Worm (Caenorhabditis elegans) whole organism, late embryonic: ENCODE measurements around the gene drr-2.

Experiments
- C38D4.7 ChIP-seq: fragments of 200-800 bp; sonication (Bioruptor generic); optimal IDR thresholded peaks from 2 replicates; lab custom pipeline; 2018; ENCODE audit warnings: mild to moderate bottlenecking, missing genetic modification characterization, moderate library complexity, missing compliant biosample characterization
- K02D7.2 ChIP-seq: sonication (generic microtip); optimal IDR thresholded peaks from 2 replicates; lab custom pipeline; 2017; ENCODE audit warnings: mild to moderate bottlenecking, missing genetic modification characterization, missing compliant biosample characterization
- K09A11.1 ChIP-seq: sonication (generic microtip); optimal IDR thresholded peaks from 2 replicates; lab custom pipeline; 2017; ENCODE audit warnings: antibody characterized with exemption, mild to moderate bottlenecking, missing genetic modification characterization, missing compliant biosample characterization; ENCODE audit not compliant: insufficient read depth
- ahr-1 ChIP-seq: sonication (generic microtip); optimal IDR thresholded peaks from 2 replicates; lab custom pipeline; 2016; ENCODE audit warnings: missing genetic modification characterization, missing compliant biosample characterization
- ama-1 ChIP-seq: fragments of 150-350 bp; optimal IDR thresholded peaks from 2 replicates; lab custom pipeline; 2014
- ceh-19 ChIP-seq: fragments of 200-800 bp; sonication (Bioruptor generic); optimal IDR thresholded peaks from 2 replicates; lab custom pipeline; 2018; ENCODE audit warnings: mild to moderate bottlenecking, missing genetic modification characterization, missing compliant biosample characterization
- ceh-24 ChIP-seq: sonication (generic microtip); optimal IDR thresholded peaks from 2 replicates; lab custom pipeline; 2016; ENCODE audit warnings: mild to moderate bottlenecking, missing genetic modification characterization, missing compliant biosample characterization
- ceh-45 ChIP-seq: fragments of 200-800 bp; sonication (Bioruptor generic); IDR thresholded peaks from 2 replicates; pipeline ENCODE4 v1.3.6; 2022; ENCODE audit warnings: missing genetic modification reagents, missing genetic modification characterization, missing compliant biosample characterization
- ceh-48 ChIP-seq: sonication (generic microtip); optimal IDR thresholded peaks from 2 replicates; lab custom pipeline; 2016; ENCODE audit warnings: missing genetic modification characterization, inconsistent platforms, missing compliant biosample characterization
- ceh-6 ChIP-seq: fragments of 200-800 bp; sonication (Bioruptor generic); optimal IDR thresholded peaks from 2 replicates; lab custom pipeline; 2018; ENCODE audit warnings: mild to moderate bottlenecking, missing genetic modification characterization, missing compliant biosample characterization
- dmd-4 ChIP-seq: sonication (generic microtip); optimal IDR thresholded peaks from 2 replicates; lab custom pipeline; 2016; ENCODE audit warnings: borderline replicate concordance, missing genetic modification characterization, missing compliant biosample characterization
- elt-2 ChIP-seq: sonication (generic microtip); optimal IDR thresholded peaks from 2 replicates; lab custom pipeline; 2016; ENCODE audit warnings: missing genetic modification reagents, missing genetic modification characterization, missing compliant biosample characterization
- fkh-10 ChIP-seq: fragments of 150-350 bp; optimal IDR thresholded peaks from 2 replicates; lab custom pipeline; 2014; ENCODE audit warnings: missing biosample characterization, missing genetic modification reagents, missing genetic modification characterization
- gmeb-2 ChIP-seq: sonication (generic microtip); optimal IDR thresholded peaks from 2 replicates; lab custom pipeline; 2016; ENCODE audit warnings: missing genetic modification characterization, inconsistent platforms, missing compliant biosample characterization
- hlh-15 ChIP-seq: sonication (generic microtip); optimal IDR thresholded peaks from 2 replicates; lab custom pipeline; 2016; ENCODE audit warnings: missing genetic modification characterization, missing compliant biosample characterization
- hlh-30 ChIP-seq: sonication (generic microtip); optimal IDR thresholded peaks from 2 replicates; lab custom pipeline; 2017; ENCODE audit warnings: antibody characterized with exemption, missing genetic modification characterization, missing compliant biosample characterization; ENCODE audit not compliant: insufficient read depth
- hlh-8 ChIP-seq: sonication (generic microtip); optimal IDR thresholded peaks from 2 replicates; lab custom pipeline; 2016; ENCODE audit warnings: missing genotype, missing genetic modification characterization, missing compliant biosample characterization
- nfya-1 ChIP-seq: sonication (generic microtip); optimal IDR thresholded peaks from 2 replicates; lab custom pipeline; 2017; ENCODE audit warnings: missing genetic modification characterization, mild to moderate bottlenecking, missing compliant biosample characterization, antibody characterized with exemption, moderate library complexity
- nhr-11 ChIP-seq: fragments of 150-350 bp; optimal IDR thresholded peaks from 2 replicates; lab custom pipeline; 2014; ENCODE audit warnings: missing biosample characterization, missing genetic modification characterization
- npax-4 ChIP-seq: sonication (generic microtip); optimal IDR thresholded peaks from 2 replicates; lab custom pipeline; 2016; ENCODE audit warnings: missing genetic modification characterization, missing compliant biosample characterization
- odd-2 ChIP-seq: sonication (generic microtip); optimal IDR thresholded peaks from 2 replicates; lab custom pipeline; 2017; ENCODE audit warnings: antibody characterized with exemption, mild to moderate bottlenecking, missing genetic modification characterization, missing compliant biosample characterization
- pat-9 ChIP-seq: fragments of 200-800 bp; sonication (Bioruptor generic); optimal IDR thresholded peaks from 2 replicates; lab custom pipeline; 2018; ENCODE audit warnings: mild to moderate bottlenecking, missing genetic modification characterization, moderate library complexity, missing compliant biosample characterization
- pha-4 ChIP-seq: fragments of 150-350 bp; optimal IDR thresholded peaks from 2 replicates; lab custom pipeline; 2018; ENCODE audit warnings: missing biosample characterization, missing genetic modification reagents, missing genetic modification characterization
- ref-2 ChIP-seq: sonication (generic microtip); optimal IDR thresholded peaks from 2 replicates; lab custom pipeline; 2016; ENCODE audit warnings: missing genetic modification characterization, missing compliant biosample characterization
- rnt-1 ChIP-seq: sonication (generic microtip); optimal IDR thresholded peaks from 2 replicates; lab custom pipeline; 2016; ENCODE audit warnings: missing genetic modification characterization, missing compliant biosample characterization
- sdc-2 ChIP-seq: sonication (generic microtip); optimal IDR thresholded peaks from 2 replicates; lab custom pipeline; 2016; ENCODE audit warnings: missing genotype, missing genetic modification characterization, missing compliant biosample characterization
- tbx-2 ChIP-seq: sonication (generic microtip); optimal IDR thresholded peaks from 2 replicates; lab custom pipeline; 2016; ENCODE audit warnings: missing genetic modification characterization, missing compliant biosample characterization
- tbx-7 ChIP-seq: sonication (generic microtip); optimal IDR thresholded peaks from 2 replicates; lab custom pipeline; 2016; ENCODE audit warnings: missing genotype, missing genetic modification characterization, missing compliant biosample characterization
- ttx-3 ChIP-seq: sonication (generic microtip); optimal IDR thresholded peaks from 2 replicates; lab custom pipeline; 2016; ENCODE audit warnings: missing genetic modification reagents, missing genetic modification characterization, missing compliant biosample characterization
- unc-55 ChIP-seq: sonication (generic microtip); optimal IDR thresholded peaks from 2 replicates; lab custom pipeline; 2017; ENCODE audit warnings: missing biosample characterization, missing genetic modification reagents, missing genetic modification characterization
- zip-5 ChIP-seq: sonication (generic microtip); optimal IDR thresholded peaks from 2 replicates; lab custom pipeline; 2016; ENCODE audit warnings: missing genetic modification characterization, missing compliant biosample characterization
- ztf-16 ChIP-seq: sonication (generic microtip); optimal IDR thresholded peaks from 2 replicates; lab custom pipeline; 2017; ENCODE audit warnings: missing genetic modification characterization, missing compliant biosample characterization

Gene drr-2

DNA sequence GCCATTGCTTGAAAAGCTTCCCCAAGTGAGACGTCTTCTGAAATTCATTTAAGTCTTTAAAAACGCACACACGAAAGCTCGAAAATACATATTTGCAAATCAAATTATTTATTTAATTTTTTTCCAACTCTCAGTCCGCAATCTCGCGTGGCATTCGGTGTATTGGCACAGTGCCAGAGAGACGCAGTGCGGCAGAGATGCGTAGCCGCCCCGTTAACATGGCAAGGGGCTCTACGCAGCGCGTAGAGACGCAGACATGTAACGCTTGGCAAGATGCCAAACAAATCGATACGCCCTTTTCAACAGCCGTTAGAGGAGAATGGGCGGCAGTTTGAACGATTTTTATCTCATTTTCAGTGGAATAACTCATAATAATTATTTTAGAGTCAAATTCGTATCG lies at the start of gene drr-2, which contains the start of gene set-16 (continued):
- TF ChIP-seq K09A11.1 (tag; lab: Kevin White, UChicago) (peak; percentile 48), zip-5 (tag; lab: Kevin White, UChicago) (no peak), ceh-45 (no peak), fkh-10 (GFP tag; lab: Kevin White, UChicago) (peak; percentile 43), hlh-30 (tag; lab: Kevin White, UChicago) (peak; percentile 37), ttx-3 (peak; percentile 19), pat-9 (tag; lab: Kevin White, UChicago) (no peak), tbx-2 (tag; lab: Kevin White, UChicago) (peak; percentile 86), unc-55 (GFP tag; lab: Kevin White, UChicago) (peak; percentile 94), ceh-24 (tag; lab: Kevin White, UChicago) (no peak), hlh-15 (tag; lab: Kevin White, UChicago) (no peak), hlh-8 (tag; lab: Kevin White, UChicago) (no peak), ref-2 (tag; lab: Kevin White, UChicago) (peak; percentile 95), odd-2 (tag; lab: Kevin White, UChicago) (peak; percentile 10), ztf-16 (tag; lab: Kevin White, UChicago) (peak; percentile 63), sdc-2 (peak; percentile 44)

DNA sequence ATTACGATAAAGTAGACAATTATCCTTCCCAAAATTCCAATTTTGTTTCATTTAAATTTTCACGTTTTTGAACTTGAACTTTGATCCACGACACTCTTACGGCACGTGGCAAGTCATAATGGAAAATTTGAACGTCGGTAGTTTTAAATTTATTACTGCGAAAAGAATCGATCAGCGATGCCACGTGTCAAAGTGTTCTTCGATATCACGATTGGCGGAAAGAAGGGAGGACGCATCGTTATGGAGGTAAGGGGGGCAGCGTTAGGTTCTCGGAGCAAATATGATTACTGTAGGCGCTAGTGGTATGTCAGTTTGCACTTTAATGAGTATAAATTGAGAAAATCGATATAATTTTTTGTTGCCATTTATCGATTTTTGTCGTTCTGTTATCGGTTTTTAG lies 49.2 kb upstream of the drr-2 start, which contains the start of gene cyn-2:
TSS of gene cyn-2 (plus strand) at position 114 of the 400 bp plus-strand sequence.
- TF ChIP-seq ztf-16 (tag; lab: Kevin White, UChicago) (no peak), rnt-1 (tag; lab: Kevin White, UChicago) (no peak), pha-4 (tag; lab: Kevin White, UChicago) (no peak), hlh-15 (tag; lab: Kevin White, UChicago) (no peak), ceh-48 (tag; lab: Kevin White, UChicago) (no peak), C38D4.7 (GFP tag; lab: Kevin White, UChicago) (no peak)

DNA sequence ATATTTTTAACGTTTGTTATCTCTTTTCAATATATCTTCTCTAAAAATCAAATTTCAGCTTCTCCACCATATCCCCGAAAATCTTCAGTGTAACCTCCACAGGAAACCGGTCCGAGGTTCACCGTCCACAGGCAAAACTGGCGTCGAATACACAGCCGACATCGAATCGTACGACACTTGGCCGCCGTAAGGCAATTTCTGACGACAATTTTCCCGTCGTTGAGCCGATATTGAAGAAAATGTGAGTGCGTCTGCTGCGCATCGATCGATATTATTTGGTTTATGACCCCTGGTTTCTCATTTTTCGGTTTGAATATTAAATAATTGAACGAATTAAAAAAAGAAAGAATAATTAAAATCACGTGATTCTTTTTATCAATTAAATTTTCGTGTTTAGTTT lies 43.8 kb upstream of the drr-2 start, which contains the start of gene cul-2:
TSS of gene cul-2 (plus strand) at position 59 of the 400 bp plus-strand sequence.
- TF ChIP-seq nfya-1 (tag; lab: Kevin White, UChicago) (peak; percentile 36), tbx-7 (tag; lab: Kevin White, UChicago) (no peak), hlh-30 (tag; lab: Kevin White, UChicago) (peak; percentile 8), ceh-48 (tag; lab: Kevin White, UChicago) (peak; percentile 43)

DNA sequence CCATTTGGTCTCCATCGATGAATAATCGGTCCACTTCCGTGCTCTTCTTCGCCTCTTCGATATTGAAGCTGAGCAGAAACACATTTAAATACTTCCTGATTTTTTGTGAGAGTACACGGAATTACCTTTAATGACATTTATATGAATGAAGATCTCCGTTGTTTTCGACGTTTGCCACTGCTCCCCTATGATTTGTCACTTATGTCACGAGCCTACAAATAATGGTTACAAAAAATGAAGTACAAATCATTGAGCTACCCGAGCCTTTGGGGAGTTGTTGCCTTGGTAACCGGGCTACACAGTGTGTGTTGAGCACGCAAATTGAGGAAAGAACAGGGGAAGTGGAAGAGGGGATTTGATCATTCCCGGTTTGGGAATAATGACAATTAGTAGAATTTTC lies 42.9 kb upstream of the drr-2 start, which contains the start of gene dyf-2:
TSS of gene dyf-2 (minus strand) at position 137 of the 400 bp plus-strand sequence.
- TF ChIP-seq K02D7.2 (no peak), zip-5 (tag; lab: Kevin White, UChicago) (no peak), dmd-4 (tag; lab: Kevin White, UChicago) (no peak), hlh-15 (tag; lab: Kevin White, UChicago) (no peak), npax-4 (tag; lab: Kevin White, UChicago) (no peak), gmeb-2 (no peak), ref-2 (tag; lab: Kevin White, UChicago) (no peak)

DNA sequence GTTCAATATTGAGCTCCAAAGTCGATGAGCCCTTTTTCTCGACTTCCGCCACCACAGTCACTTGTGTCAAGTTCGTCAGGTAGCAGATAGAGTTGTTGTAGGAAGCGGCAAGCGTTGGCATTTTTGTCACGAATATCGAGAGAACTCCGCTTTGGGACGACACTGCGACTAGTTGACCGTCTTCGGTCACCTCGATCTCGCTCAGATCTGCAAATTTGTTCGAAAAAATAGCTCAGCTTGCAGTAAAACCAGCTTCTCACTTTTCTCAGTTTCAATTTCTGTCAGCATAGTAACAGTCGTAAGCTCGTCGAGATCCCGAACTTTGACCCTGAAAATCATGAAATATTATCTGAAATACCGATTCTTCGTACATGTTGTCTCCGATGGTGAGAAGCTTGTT lies 40.9 kb upstream of the drr-2 start:
- TF ChIP-seq dmd-4 (tag; lab: Kevin White, UChicago) (no peak), C38D4.7 (GFP tag; lab: Kevin White, UChicago) (no peak), ceh-19 (GFP tag; lab: Kevin White, UChicago) (no peak), ceh-6 (GFP tag; lab: Kevin White, UChicago) (no peak), ttx-3 (no peak), elt-2 (no peak), nhr-11 (tag; lab: Kevin White, UChicago) (no peak), ama-1 (lab: Kevin White, UChicago) (no peak), ahr-1 (tag; lab: Kevin White, UChicago) (no peak)
